Worm (Caenorhabditis elegans): ENCODE data around the gene F43C1.7.

DNA sequence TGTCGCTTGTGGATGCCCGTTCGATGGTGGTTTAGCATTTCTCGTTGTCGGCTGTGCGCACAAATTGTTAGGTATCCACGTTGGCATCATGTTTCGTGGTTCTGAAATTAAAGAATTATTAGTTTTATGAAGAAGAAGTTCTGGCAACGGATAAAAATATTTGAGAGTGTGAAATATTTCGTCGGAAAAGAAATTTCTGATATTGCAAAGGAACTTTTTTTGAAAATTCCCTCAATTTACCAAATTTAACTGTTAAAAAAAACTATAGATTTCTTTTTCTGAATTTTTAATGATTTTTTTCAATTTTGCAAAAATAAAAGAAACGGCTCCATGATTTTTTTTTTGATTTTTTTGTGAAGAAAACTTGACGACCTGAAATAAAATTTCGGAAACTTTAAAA lies 14.4 kb downstream of the F43C1.7 start, which contains the start of gene mpk-1:
- TF ChIP-seq elt-3 (tag; optimal IDR thresholded peaks at IDR 0.05), result no peak
- TF ChIP-seq zip-8 (tag; optimal IDR thresholded peaks at IDR 0.05), result no peak
- no peak for TF ChIP-seq nhr-237 (tag; optimal IDR thresholded peaks at IDR 0.05)
- no peak for TF ChIP-seq hlh-1 (tag; optimal IDR thresholded peaks at IDR 0.05)
- TF ChIP-seq lsy-2 (tag; optimal IDR thresholded peaks at IDR 0.05), result no peak
- TF ChIP-seq nhr-76 (tag; optimal IDR thresholded peaks at IDR 0.05), result no peak
- no peak for TF ChIP-seq unc-39 (tag; optimal IDR thresholded peaks at IDR 0.05)
- TF ChIP-seq ztf-11 (tag; optimal IDR thresholded peaks at IDR 0.05), result no peak
- TF ChIP-seq elt-1 (tag; optimal IDR thresholded peaks at IDR 0.05; ENCODE audit: borderline replicate concordance, insufficient read depth), result no peak
- no peak for TF ChIP-seq mab-5 (tag; optimal IDR thresholded peaks at IDR 0.05)
- TF ChIP-seq unc-62 (GFP tag; optimal IDR thresholded peaks at IDR 0.05), result no peak
- TF ChIP-seq mep-1 (tag; optimal IDR thresholded peaks at IDR 0.05), result no peak
- no peak for TF ChIP-seq nhr-28 (tag; optimal IDR thresholded peaks at IDR 0.05)
